Worm (Caenorhabditis elegans) whole organism, late embryonic: ENCODE results near the gene fard-1.

Source experiments
- C08G9.2 ChIP-seq: sonication (generic microtip); optimal IDR thresholded peaks from 2 replicates; lab custom pipeline; 2016; ENCODE audit warnings: mild to moderate bottlenecking, missing genetic modification characterization, moderate library complexity, missing compliant biosample characterization
- C38D4.7 ChIP-seq: fragments of 200-800 bp; sonication (Bioruptor generic); optimal IDR thresholded peaks from 2 replicates; lab custom pipeline; 2018; ENCODE audit warnings: mild to moderate bottlenecking, missing genetic modification characterization, moderate library complexity, missing compliant biosample characterization
- F13H6.1 ChIP-seq: sonication (generic microtip); optimal IDR thresholded peaks from 2 replicates; lab custom pipeline; 2016; ENCODE audit warnings: missing genetic modification characterization, missing compliant biosample characterization
- K09A11.1 ChIP-seq: sonication (generic microtip); optimal IDR thresholded peaks from 2 replicates; lab custom pipeline; 2017; ENCODE audit warnings: antibody characterized with exemption, mild to moderate bottlenecking, missing genetic modification characterization, missing compliant biosample characterization; ENCODE audit not compliant: insufficient read depth
- T23F11.4 ChIP-seq: fragments of 200-800 bp; sonication (Bioruptor generic); optimal IDR thresholded peaks from 2 replicates; lab custom pipeline; 2018; ENCODE audit warnings: mild to moderate bottlenecking, missing genetic modification characterization, missing compliant biosample characterization
- ceh-19 ChIP-seq: fragments of 200-800 bp; sonication (Bioruptor generic); optimal IDR thresholded peaks from 2 replicates; lab custom pipeline; 2018; ENCODE audit warnings: mild to moderate bottlenecking, missing genetic modification characterization, missing compliant biosample characterization
- ceh-24 ChIP-seq: sonication (generic microtip); optimal IDR thresholded peaks from 2 replicates; lab custom pipeline; 2016; ENCODE audit warnings: mild to moderate bottlenecking, missing genetic modification characterization, missing compliant biosample characterization
- ceh-34 ChIP-seq: sonication (generic microtip); optimal IDR thresholded peaks from 2 replicates; lab custom pipeline; 2016; ENCODE audit warnings: mild to moderate bottlenecking, missing genetic modification characterization, missing compliant biosample characterization
- ceh-45 ChIP-seq: fragments of 200-800 bp; sonication (Bioruptor generic); IDR thresholded peaks from 2 replicates; pipeline ENCODE4 v1.3.6; 2022; ENCODE audit warnings: missing genetic modification reagents, missing genetic modification characterization, missing compliant biosample characterization
- ceh-48 ChIP-seq: sonication (generic microtip); optimal IDR thresholded peaks from 2 replicates; lab custom pipeline; 2016; ENCODE audit warnings: missing genetic modification characterization, inconsistent platforms, missing compliant biosample characterization
- ceh-9 ChIP-seq: sonication (generic microtip); optimal IDR thresholded peaks from 2 replicates; lab custom pipeline; 2016; ENCODE audit warnings: mild to moderate bottlenecking, missing genetic modification characterization, inconsistent platforms, missing compliant biosample characterization
- che-1 ChIP-seq: sonication (generic microtip); optimal IDR thresholded peaks from 2 replicates; lab custom pipeline; 2016; ENCODE audit warnings: mild to moderate bottlenecking, missing genetic modification characterization, missing compliant biosample characterization
- dve-1 ChIP-seq: sonication (generic microtip); optimal IDR thresholded peaks from 2 replicates; lab custom pipeline; 2017; ENCODE audit warnings: antibody characterized with exemption, mild to moderate bottlenecking, missing genetic modification characterization, missing compliant biosample characterization
- elt-2 ChIP-seq: sonication (generic microtip); optimal IDR thresholded peaks from 2 replicates; lab custom pipeline; 2016; ENCODE audit warnings: missing genetic modification reagents, missing genetic modification characterization, missing compliant biosample characterization
- elt-4 ChIP-seq: sonication (generic microtip); optimal IDR thresholded peaks from 2 replicates; lab custom pipeline; 2016; ENCODE audit warnings: missing genetic modification characterization, missing compliant biosample characterization
- ets-4 ChIP-seq: sonication (generic microtip); optimal IDR thresholded peaks from 2 replicates; lab custom pipeline; 2016; ENCODE audit warnings: missing genetic modification characterization, missing compliant biosample characterization
- eyg-1 ChIP-seq: sonication (generic microtip); optimal IDR thresholded peaks from 2 replicates; lab custom pipeline; 2016; ENCODE audit warnings: missing genotype, missing genetic modification characterization, missing compliant biosample characterization
- fkh-6 ChIP-seq: sonication (generic microtip); optimal IDR thresholded peaks from 2 replicates; lab custom pipeline; 2016; ENCODE audit warnings: missing genetic modification characterization, missing compliant biosample characterization
- gmeb-2 ChIP-seq: sonication (generic microtip); optimal IDR thresholded peaks from 2 replicates; lab custom pipeline; 2016; ENCODE audit warnings: missing genetic modification characterization, inconsistent platforms, missing compliant biosample characterization
- hlh-13 ChIP-seq: fragments of 200-800 bp; sonication (Bioruptor generic); optimal IDR thresholded peaks from 2 replicates; lab custom pipeline; 2018; ENCODE audit warnings: mild to moderate bottlenecking, missing genetic modification characterization, missing compliant biosample characterization
- hlh-30 ChIP-seq: sonication (generic microtip); optimal IDR thresholded peaks from 2 replicates; lab custom pipeline; 2017; ENCODE audit warnings: antibody characterized with exemption, missing genetic modification characterization, missing compliant biosample characterization; ENCODE audit not compliant: insufficient read depth
- hlh-8 ChIP-seq: sonication (generic microtip); optimal IDR thresholded peaks from 2 replicates; lab custom pipeline; 2016; ENCODE audit warnings: missing genotype, missing genetic modification characterization, missing compliant biosample characterization
- madf-2 ChIP-seq: sonication (generic microtip); optimal IDR thresholded peaks from 2 replicates; lab custom pipeline; 2017; ENCODE audit warnings: missing genetic modification characterization, missing compliant biosample characterization
- nfya-1 ChIP-seq: sonication (generic microtip); optimal IDR thresholded peaks from 2 replicates; lab custom pipeline; 2017; ENCODE audit warnings: missing genetic modification characterization, mild to moderate bottlenecking, missing compliant biosample characterization, antibody characterized with exemption, moderate library complexity
- nhr-232 ChIP-seq: sonication (generic microtip); optimal IDR thresholded peaks from 2 replicates; lab custom pipeline; 2016; ENCODE audit warnings: missing genetic modification characterization, missing compliant biosample characterization
- odd-2 ChIP-seq: sonication (generic microtip); optimal IDR thresholded peaks from 2 replicates; lab custom pipeline; 2017; ENCODE audit warnings: antibody characterized with exemption, mild to moderate bottlenecking, missing genetic modification characterization, missing compliant biosample characterization
- pag-3 ChIP-seq: sonication (generic microtip); optimal IDR thresholded peaks from 2 replicates; lab custom pipeline; 2016; ENCODE audit warnings: missing compliant biosample characterization, missing genetic modification characterization, borderline replicate concordance
- pat-9 ChIP-seq: fragments of 200-800 bp; sonication (Bioruptor generic); optimal IDR thresholded peaks from 2 replicates; lab custom pipeline; 2018; ENCODE audit warnings: mild to moderate bottlenecking, missing genetic modification characterization, moderate library complexity, missing compliant biosample characterization
- pha-2 ChIP-seq: sonication (generic microtip); optimal IDR thresholded peaks from 2 replicates; lab custom pipeline; 2017; ENCODE audit warnings: mild to moderate bottlenecking, missing genetic modification characterization, missing compliant biosample characterization
- ref-2 ChIP-seq: sonication (generic microtip); optimal IDR thresholded peaks from 2 replicates; lab custom pipeline; 2016; ENCODE audit warnings: missing genetic modification characterization, missing compliant biosample characterization
- rnt-1 ChIP-seq: sonication (generic microtip); optimal IDR thresholded peaks from 2 replicates; lab custom pipeline; 2016; ENCODE audit warnings: missing genetic modification characterization, missing compliant biosample characterization
- unc-42 ChIP-seq: sonication (generic microtip); optimal IDR thresholded peaks from 2 replicates; lab custom pipeline; 2016; ENCODE audit warnings: missing genotype, missing genetic modification characterization, missing compliant biosample characterization
- unc-55 ChIP-seq: sonication (generic microtip); optimal IDR thresholded peaks from 2 replicates; lab custom pipeline; 2017; ENCODE audit warnings: missing biosample characterization, missing genetic modification reagents, missing genetic modification characterization
- unc-86 ChIP-seq: sonication (generic microtip); optimal IDR thresholded peaks from 2 replicates; lab custom pipeline; 2016; ENCODE audit warnings: missing genetic modification characterization, missing compliant biosample characterization
- zip-5 ChIP-seq: sonication (generic microtip); optimal IDR thresholded peaks from 2 replicates; lab custom pipeline; 2016; ENCODE audit warnings: missing genetic modification characterization, missing compliant biosample characterization

The fard-1 gene

DNA sequence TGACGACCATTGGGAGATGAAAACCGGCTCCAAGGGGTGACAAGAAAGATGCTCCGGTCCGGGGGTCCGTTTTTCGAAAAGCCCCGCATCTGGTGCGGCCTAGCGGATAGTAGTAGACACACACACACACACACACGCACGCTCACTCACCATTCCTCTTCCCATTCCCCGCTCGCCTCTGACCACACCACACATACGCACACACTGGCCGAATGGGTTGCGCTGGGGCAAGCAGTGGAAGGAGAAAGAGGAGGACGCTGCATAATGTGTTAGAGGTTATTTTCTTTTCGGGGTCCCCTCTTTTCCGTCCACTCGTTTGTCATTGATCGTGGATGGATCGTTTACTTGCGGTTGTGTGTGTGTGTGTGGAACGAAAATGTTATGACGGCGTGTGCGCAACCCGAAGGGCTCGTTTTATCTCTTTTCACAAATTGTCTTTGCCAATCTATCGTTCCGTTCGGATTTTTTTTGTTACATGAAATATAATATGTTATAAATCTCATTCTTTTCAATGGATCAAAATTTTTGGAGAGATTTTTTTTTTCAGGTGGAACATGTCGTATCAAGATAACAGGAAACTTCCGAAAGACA lies 47.7 kb upstream of the fard-1 start, which contains the start of gene vang-1 (continued):
- TF ChIP-seq pha-2 (tag; lab: Kevin White, UChicago) (no peak), elt-2 (tag; lab: Kevin White, UChicago) (peak; percentile 16), elt-4 (tag; lab: Kevin White, UChicago) (no peak), C08G9.2 (tag; lab: Kevin White, UChicago) (peak; percentile 53), hlh-8 (peak; percentile 31), nhr-232 (tag; lab: Kevin White, UChicago) (no peak), madf-2 (peak; percentile 33), unc-42 (tag; lab: Kevin White, UChicago) (peak; percentile 15), dve-1 (tag; lab: Kevin White, UChicago) (no peak), K09A11.1 (tag; lab: Kevin White, UChicago) (no peak), ceh-19 (GFP tag; lab: Kevin White, UChicago) (peak; percentile 72), ceh-45 (no peak), rnt-1 (tag; lab: Kevin White, UChicago) (peak; percentile 92), ref-2 (tag; lab: Kevin White, UChicago) (peak; percentile 77), ets-4 (tag; lab: Kevin White, UChicago) (no peak), zip-5 (no peak), odd-2 (tag; lab: Kevin White, UChicago) (no peak), nfya-1 (tag; lab: Kevin White, UChicago) (peak; percentile 65), T23F11.4 (GFP tag; lab: Kevin White, UChicago) (peak; percentile 25), F13H6.1 (tag; lab: Kevin White, UChicago) (peak; percentile 0), unc-55 (GFP tag; lab: Kevin White, UChicago) (no peak), eyg-1 (tag; lab: Kevin White, UChicago) (peak; percentile 3)

DNA sequence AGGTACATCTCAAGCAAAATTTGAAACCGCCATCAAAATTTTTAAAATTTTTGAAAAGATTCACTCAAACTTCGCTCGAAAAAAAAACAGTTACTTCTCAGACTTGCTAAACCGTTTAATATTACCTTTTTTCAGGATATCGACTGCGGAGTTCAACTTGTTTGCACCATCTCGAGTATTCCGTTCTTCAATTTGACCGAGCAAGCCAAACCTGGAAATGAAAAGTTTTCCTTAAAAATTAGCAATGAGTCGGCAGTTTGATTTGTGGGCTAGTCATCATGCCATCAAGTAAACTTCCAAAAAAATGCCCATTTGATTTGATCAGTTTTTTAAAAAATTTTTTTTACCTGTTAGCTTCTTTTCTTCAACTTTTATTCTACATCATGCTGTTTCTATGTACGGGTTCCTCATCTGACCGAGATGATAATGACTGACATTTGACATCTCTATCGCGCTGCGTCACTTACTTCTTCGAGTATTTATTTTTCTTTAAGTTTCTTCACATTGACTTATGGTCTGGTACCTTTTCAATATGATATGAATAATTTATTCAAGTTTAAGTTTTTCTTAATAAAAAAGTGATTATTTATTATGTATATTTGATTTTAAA lies 43.0 kb upstream of the fard-1 start:
- no peak for TF ChIP-seq elt-4 (tag; lab: Kevin White, UChicago)

DNA sequence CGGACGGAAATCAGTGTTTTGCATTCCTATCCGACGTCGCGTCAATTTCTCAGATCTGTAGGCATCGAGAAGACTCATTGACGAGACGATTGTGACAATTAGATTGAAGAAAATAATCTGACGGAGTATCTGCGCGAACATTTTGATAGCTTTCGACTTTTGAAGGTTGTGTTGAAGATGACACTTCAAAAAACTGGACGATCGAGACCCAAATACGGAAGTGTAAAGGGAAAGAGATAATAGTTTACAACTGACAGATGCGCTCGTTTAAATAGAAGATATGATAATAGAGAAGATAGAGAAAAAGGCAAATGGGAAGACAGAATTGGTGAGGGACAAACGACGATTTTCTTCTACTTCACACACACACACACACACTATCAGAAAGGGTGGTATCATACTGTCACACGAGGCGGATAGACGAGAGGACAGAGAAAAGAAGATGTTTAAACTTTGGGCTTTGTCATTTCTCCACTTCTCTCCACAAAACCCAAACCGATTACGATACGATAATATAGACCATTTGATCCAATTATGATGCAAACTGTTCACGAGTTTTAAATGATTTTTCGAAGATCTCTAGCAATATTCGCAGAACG lies 41.9 kb upstream of the fard-1 start, which contains the start of gene B0410.3:
TSS of gene B0410.3 (minus strand) at position 351 of the 599 bp plus-strand sequence.
- TF ChIP-seq F13H6.1 (tag; lab: Kevin White, UChicago) (no peak), rnt-1 (tag; lab: Kevin White, UChicago) (peak; percentile 18)

DNA sequence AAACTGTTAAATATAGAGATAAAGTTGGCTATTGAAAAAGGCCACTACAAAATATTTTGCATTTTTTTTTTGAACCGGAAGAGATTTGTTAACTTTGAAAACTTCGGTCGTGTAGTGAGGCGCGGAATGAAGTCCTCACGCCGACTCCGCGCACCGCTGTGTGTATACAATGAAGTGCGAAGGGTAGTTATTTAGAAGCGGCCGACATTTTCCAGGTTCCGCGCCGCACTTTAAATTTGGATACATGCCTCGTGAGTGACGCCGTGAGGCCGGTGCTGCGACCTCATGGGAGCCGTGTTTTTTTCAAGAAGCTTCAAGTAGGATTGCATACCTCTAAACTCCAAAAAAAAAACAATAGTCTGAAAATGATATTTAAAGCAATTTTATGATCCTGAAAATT lies 41.3 kb upstream of the fard-1 start:
- TF ChIP-seq ceh-48 (tag; lab: Kevin White, UChicago) (no peak), ceh-34 (tag; lab: Kevin White, UChicago) (no peak), fkh-6 (tag; lab: Kevin White, UChicago) (no peak), che-1 (no peak), elt-4 (tag; lab: Kevin White, UChicago) (no peak), unc-55 (GFP tag; lab: Kevin White, UChicago) (no peak), rnt-1 (tag; lab: Kevin White, UChicago) (no peak), ceh-24 (tag; lab: Kevin White, UChicago) (no peak), pat-9 (tag; lab: Kevin White, UChicago) (no peak), ceh-45 (no peak), ceh-9 (tag; lab: Kevin White, UChicago) (no peak), pag-3 (tag; lab: Kevin White, UChicago) (no peak), elt-2 (tag; lab: Kevin White, UChicago) (no peak), hlh-30 (no peak), unc-86 (no peak), ceh-19 (GFP tag; lab: Kevin White, UChicago) (no peak), gmeb-2 (no peak), hlh-13 (no peak), C38D4.7 (GFP tag; lab: Kevin White, UChicago) (no peak)
